Fruit fly (Drosophila melanogaster) whole organism, embryonic: Measurements from ENCODE around the gene CG14971.

Experiments used
- Asciz ChIP-seq: fragments of 200-800 bp; sonication (Bioruptor generic); optimal IDR thresholded peaks from 2 replicates; lab custom pipeline; 2017; ENCODE audit warnings: missing biosample characterization, mild to moderate bottlenecking, missing genetic modification characterization, missing genetic modification reagents
- B-H2 ChIP-seq: fragments of 200-800 bp; sonication (Bioruptor generic); optimal IDR thresholded peaks from 2 replicates; lab custom pipeline; 2018; ENCODE audit warnings: missing biosample characterization, mild to moderate bottlenecking, missing genetic modification characterization
- CG1024 ChIP-seq: fragments of 200-800 bp; sonication (Bioruptor generic); IDR thresholded peaks from 2 replicates; pipeline ENCODE4 v1.3.6; 2022; ENCODE audit warnings: missing biosample characterization, missing genetic modification characterization
- CG10274 ChIP-seq: fragments of 200-800 bp; sonication (Bioruptor generic); optimal IDR thresholded peaks from 3 replicates; lab custom pipeline; 2017; ENCODE audit warnings: missing biosample characterization, mild to moderate bottlenecking, missing genetic modification characterization
- CG11695 ChIP-seq: fragments of 200-800 bp; sonication (Bioruptor generic); IDR thresholded peaks from 3 replicates; pipeline ENCODE4 v1.3.6; 2022; ENCODE audit warnings: missing biosample characterization, missing genetic modification characterization
- CG12236 ChIP-seq: fragments of 200-800 bp; sonication (Bioruptor generic); optimal IDR thresholded peaks from 2 replicates; lab custom pipeline; 2016; ENCODE audit warnings: missing biosample characterization, missing genetic modification characterization
- CG12769 ChIP-seq: fragments of 200-800 bp; sonication (Bioruptor generic); optimal IDR thresholded peaks from 2 replicates; lab custom pipeline; 2019; ENCODE audit warnings: missing biosample characterization, mild to moderate bottlenecking, missing genetic modification characterization, moderate library complexity
- CG13123 ChIP-seq: fragments of 200-800 bp; sonication (Bioruptor generic); optimal IDR thresholded peaks from 2 replicates; lab custom pipeline; 2016; ENCODE audit warnings: missing biosample characterization, missing genetic modification characterization
- CG13287 ChIP-seq: fragments of 200-800 bp; sonication (Bioruptor generic); IDR thresholded peaks from 2 replicates; pipeline ENCODE4 v1.3.6; 2022; ENCODE audit warnings: missing biosample characterization, missing genetic modification characterization; ENCODE audit not compliant: partially characterized antibody
- CG16813 ChIP-seq: fragments of 200-800 bp; sonication (Bioruptor generic); IDR thresholded peaks from 3 replicates; pipeline ENCODE4 v1.3.6; 2022; ENCODE audit warnings: missing biosample characterization, missing genetic modification characterization; ENCODE audit not compliant: partially characterized antibody
- CG17186 ChIP-seq: fragments of 200-800 bp; sonication (Bioruptor generic); optimal IDR thresholded peaks from 3 replicates; lab custom pipeline; 2017; ENCODE audit warnings: missing biosample characterization, missing genetic modification reagents, missing genetic modification characterization
- CG1832 ChIP-seq: fragments of 200-800 bp; sonication (Bioruptor generic); optimal IDR thresholded peaks from 2 replicates; lab custom pipeline; 2017; ENCODE audit warnings: missing biosample characterization, mild to moderate bottlenecking, missing genetic modification characterization, inconsistent platforms
- CG18476 ChIP-seq: fragments of 200-800 bp; sonication (Bioruptor generic); optimal IDR thresholded peaks from 2 replicates; lab custom pipeline; 2016; ENCODE audit warnings: missing biosample characterization, mild to moderate bottlenecking, missing genetic modification characterization
- CG32767 ChIP-seq: fragments of 200-800 bp; sonication (Bioruptor generic); IDR thresholded peaks from 2 replicates; pipeline ENCODE4 v1.3.6; 2022; ENCODE audit warnings: missing biosample characterization, missing genetic modification characterization
- CG3838 ChIP-seq: fragments of 200-800 bp; sonication (Bioruptor generic); optimal IDR thresholded peaks from 3 replicates; lab custom pipeline; 2016; ENCODE audit warnings: missing biosample characterization, missing genetic modification characterization
- CG4730 ChIP-seq: fragments of 200-800 bp; sonication (Bioruptor generic); IDR thresholded peaks from 2 replicates; pipeline ENCODE4 v1.3.6; 2022; ENCODE audit warnings: missing biosample characterization, missing genetic modification characterization
- CG7556 ChIP-seq: fragments of 200-800 bp; sonication (Bioruptor generic); optimal IDR thresholded peaks from 2 replicates; lab custom pipeline; 2017; ENCODE audit warnings: missing biosample characterization, mild to moderate bottlenecking, missing genetic modification characterization
- Camta ChIP-seq: fragments of 200-800 bp; sonication (Bioruptor generic); optimal IDR thresholded peaks from 2 replicates; lab custom pipeline; 2016; ENCODE audit warnings: missing biosample characterization, missing genetic modification characterization
- Doc2 ChIP-seq: fragments of 200-800 bp; sonication (Bioruptor generic); IDR thresholded peaks from 2 replicates; pipeline ENCODE4 v1.3.6; 2022; ENCODE audit warnings: missing biosample characterization, missing genetic modification characterization
- Drgx ChIP-seq: fragments of 200-800 bp; sonication (Bioruptor generic); IDR thresholded peaks from 2 replicates; pipeline ENCODE4 v1.3.6; 2022; ENCODE audit warnings: missing biosample characterization, missing genetic modification characterization
- H2.0 ChIP-seq: fragments of 200-800 bp; sonication (Bioruptor generic); IDR thresholded peaks from 2 replicates; pipeline ENCODE4 v1.3.6; 2022; ENCODE audit warnings: missing biosample characterization, missing genetic modification characterization
- HLH4C ChIP-seq: fragments of 200-800 bp; sonication (Bioruptor generic); IDR thresholded peaks from 3 replicates; pipeline ENCODE4 v1.3.6; 2022; ENCODE audit warnings: missing biosample characterization, missing genetic modification characterization; ENCODE audit not compliant: partially characterized antibody
- HmgD ChIP-seq: fragments of 200-800 bp; sonication (Bioruptor generic); optimal IDR thresholded peaks from 3 replicates; lab custom pipeline; 2016; ENCODE audit warnings: missing biosample characterization, missing genetic modification characterization
- MBD-R2 ChIP-seq: fragments of 200-800 bp; sonication (Bioruptor generic); IDR thresholded peaks from 2 replicates; pipeline ENCODE4 v1.3.6; 2022; ENCODE audit warnings: missing biosample characterization, missing genetic modification characterization
- Mes4 ChIP-seq: fragments of 200-800 bp; sonication (Bioruptor generic); optimal IDR thresholded peaks from 2 replicates; lab custom pipeline; 2016; ENCODE audit warnings: missing biosample characterization, missing genetic modification characterization
- Nf-YB ChIP-seq: fragments of 200-800 bp; sonication (Bioruptor generic); optimal IDR thresholded peaks from 3 replicates; lab custom pipeline; 2019; ENCODE audit warnings: missing biosample characterization, mild to moderate bottlenecking, missing genetic modification characterization, moderate library complexity
- Six4 ChIP-seq: fragments of 200-800 bp; sonication (Bioruptor generic); optimal IDR thresholded peaks from 2 replicates; lab custom pipeline; 2016; ENCODE audit warnings: missing biosample characterization, missing genetic modification characterization
- Tbp ChIP-seq: fragments of >200 bp; optimal IDR thresholded peaks from 2 replicates; lab custom pipeline; 2018; ENCODE audit warnings: missing biosample characterization, missing genetic modification characterization
- amos ChIP-seq: fragments of 200-800 bp; sonication (Bioruptor generic); IDR thresholded peaks from 2 replicates; pipeline ENCODE4 v1.3.6; 2022; ENCODE audit warnings: missing biosample characterization, missing genetic modification characterization; ENCODE audit not compliant: partially characterized antibody
- ap ChIP-seq: fragments of 200-800 bp; sonication (Bioruptor generic); IDR thresholded peaks from 2 replicates; pipeline ENCODE4 v1.3.6; 2022; ENCODE audit warnings: missing biosample characterization, missing genetic modification characterization
- ase ChIP-seq: fragments of 200-800 bp; sonication (Bioruptor generic); IDR thresholded peaks from 3 replicates; pipeline ENCODE4 v1.3.6; 2022; ENCODE audit warnings: missing biosample characterization, missing genetic modification characterization
- corto ChIP-seq: fragments of 200-800 bp; sonication (Bioruptor generic); optimal IDR thresholded peaks from 2 replicates; lab custom pipeline; 2016; ENCODE audit warnings: missing biosample characterization, mild to moderate bottlenecking, missing genetic modification characterization, moderate library complexity
- cwo ChIP-seq: fragments of 200-800 bp; sonication (Bioruptor generic); optimal IDR thresholded peaks from 3 replicates; lab custom pipeline; 2017; ENCODE audit warnings: missing biosample characterization, missing genetic modification characterization, mild to moderate bottlenecking, moderate library complexity, missing genetic modification reagents
- da ChIP-seq: fragments of 200-800 bp; sonication (Bioruptor generic); optimal IDR thresholded peaks from 2 replicates; lab custom pipeline; 2016; ENCODE audit warnings: missing biosample characterization, missing genetic modification characterization
- dysf ChIP-seq: fragments of 200-800 bp; sonication (Bioruptor generic); IDR thresholded peaks from 3 replicates; pipeline ENCODE4 v1.3.6; 2022; ENCODE audit warnings: missing biosample characterization, missing genetic modification characterization
- exex ChIP-seq: fragments of 200-800 bp; sonication (Bioruptor generic); optimal IDR thresholded peaks from 4 replicates; lab custom pipeline; 2018; ENCODE audit warnings: missing biosample characterization, mild to moderate bottlenecking, missing genetic modification characterization, moderate library complexity
- gem ChIP-seq: fragments of 200-800 bp; sonication (Bioruptor generic); optimal IDR thresholded peaks from 2 replicates; lab custom pipeline; 2019; ENCODE audit warnings: missing biosample characterization, mild to moderate bottlenecking, missing genetic modification characterization, moderate library complexity
- gfzf ChIP-seq: fragments of 200-800 bp; sonication (Bioruptor generic); optimal IDR thresholded peaks from 2 replicates; lab custom pipeline; 2016; ENCODE audit warnings: missing biosample characterization, mild to moderate bottlenecking, missing genetic modification characterization, moderate library complexity
- lab ChIP-seq: fragments of 200-800 bp; sonication (Bioruptor generic); optimal IDR thresholded peaks from 3 replicates; lab custom pipeline; 2017; ENCODE audit warnings: missing biosample characterization, missing genetic modification characterization, mild to moderate bottlenecking, moderate library complexity, missing genetic modification reagents
- nau ChIP-seq: fragments of 200-800 bp; sonication (Bioruptor generic); optimal IDR thresholded peaks from 3 replicates; lab custom pipeline; 2017; ENCODE audit warnings: missing biosample characterization, mild to moderate bottlenecking, missing genetic modification characterization, missing genetic modification reagents
- nerfin-1 ChIP-seq: fragments of 200-800 bp; sonication (Bioruptor generic); optimal IDR thresholded peaks from 3 replicates; lab custom pipeline; 2019; ENCODE audit warnings: missing biosample characterization, mild to moderate bottlenecking, missing genetic modification characterization, moderate library complexity
- onecut ChIP-seq: fragments of 200-800 bp; sonication (Bioruptor generic); IDR thresholded peaks from 2 replicates; pipeline ENCODE4 v1.3.6; 2022; ENCODE audit warnings: missing biosample characterization, missing genetic modification characterization
- row ChIP-seq: fragments of 200-800 bp; sonication (Bioruptor generic); IDR thresholded peaks from 3 replicates; pipeline ENCODE4 v1.3.6; 2022; ENCODE audit warnings: missing biosample characterization, missing genetic modification characterization
- sima ChIP-seq: fragments of 200-800 bp; sonication (Bioruptor generic); optimal IDR thresholded peaks from 2 replicates; lab custom pipeline; 2016; ENCODE audit warnings: missing biosample characterization, missing genetic modification characterization
- so ChIP-seq: fragments of 200-800 bp; sonication (Bioruptor generic); IDR thresholded peaks from 3 replicates; pipeline ENCODE4 v1.3.6; 2022; ENCODE audit warnings: missing biosample characterization, missing genetic modification characterization
- stc ChIP-seq: fragments of 200-800 bp; sonication (Bioruptor generic); IDR thresholded peaks from 2 replicates; pipeline ENCODE4 v1.3.6; 2022; ENCODE audit warnings: missing biosample characterization, missing genetic modification characterization
- sug ChIP-seq: fragments of 200-800 bp; optimal IDR thresholded peaks from 2 replicates; lab custom pipeline; 2019; ENCODE audit warnings: missing biosample characterization, mild to moderate bottlenecking, missing genetic modification characterization, moderate library complexity
- tna ChIP-seq: fragments of 200-800 bp; sonication (Bioruptor generic); IDR thresholded peaks from 2 replicates; pipeline ENCODE4 v1.3.6; 2022; ENCODE audit warnings: missing biosample characterization, missing genetic modification characterization; ENCODE audit not compliant: partially characterized antibody
- tx ChIP-seq: fragments of 200-800 bp; sonication (Bioruptor generic); optimal IDR thresholded peaks from 2 replicates; lab custom pipeline; 2016; ENCODE audit warnings: missing biosample characterization, missing genetic modification characterization

The CG14971 gene

DNA sequence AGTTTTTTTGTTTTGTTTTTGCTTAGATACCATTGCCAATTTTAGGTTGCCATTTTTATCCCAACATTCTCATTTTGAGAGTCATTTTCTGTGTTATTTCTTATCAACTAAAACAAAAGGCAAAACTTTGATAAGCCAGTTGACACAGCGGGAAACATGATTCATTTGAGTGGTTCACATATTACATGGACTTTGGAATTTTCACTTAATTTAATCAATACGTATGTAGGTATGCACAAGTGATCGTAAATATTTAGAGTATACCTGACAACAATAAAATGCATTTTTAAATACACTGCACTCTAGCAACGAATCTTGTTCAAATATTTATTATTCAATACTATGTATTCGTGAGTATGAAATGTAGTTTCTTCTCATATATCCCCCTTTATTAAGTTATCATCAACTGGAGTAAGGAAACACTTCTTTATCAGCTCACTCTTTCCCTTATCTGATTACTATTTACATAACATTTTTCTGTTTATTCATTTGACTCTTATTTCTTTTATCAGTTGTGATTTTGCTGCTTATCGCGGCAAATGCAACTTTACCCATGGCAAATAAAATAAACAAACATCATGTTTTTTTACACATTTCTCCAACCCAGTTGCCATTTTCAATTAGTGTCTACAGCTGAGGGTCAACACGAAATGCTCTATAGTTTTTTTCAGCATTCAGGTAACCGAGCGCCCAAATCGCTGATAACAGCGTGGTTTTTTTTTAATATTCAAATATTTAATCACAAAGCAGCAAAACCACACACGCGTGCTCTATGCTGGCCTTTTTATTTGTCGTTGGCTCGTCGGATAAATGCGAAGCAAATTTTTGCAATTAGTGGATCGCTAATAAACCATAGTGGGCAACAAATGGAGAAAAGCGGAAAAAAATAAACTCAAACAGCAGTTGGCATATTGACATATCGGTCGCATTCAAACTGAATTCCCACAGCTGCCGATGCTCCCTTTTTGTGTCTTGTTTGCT is 47.7 kb upstream of the CG14971 start (continued):
- no peak for TF ChIP-seq cwo
- TF ChIP-seq onecut (GFP tag; lab: Robert Waterston, UW), result no peak; the same call in 1 of the 2 replicates
- peak; percentile 25 for TF ChIP-seq CG12236
- TF ChIP-seq Tbp, result no peak
- TF ChIP-seq CG1024 (GFP tag; lab: Robert Waterston, UW), result no peak
- no peak for TF ChIP-seq CG13287
- no peak for TF ChIP-seq B-H2 (GFP tag; lab: Kevin White, UChicago)
- no peak for TF ChIP-seq CG1832 (GFP tag; lab: Kevin White, UChicago)
- peak; percentile 47 for TF ChIP-seq Asciz (GFP tag; lab: Kevin White, UChicago)
- TF ChIP-seq nerfin-1 (tag; lab: Kevin White, UChicago), result peak; percentile 26
- no peak for TF ChIP-seq CG16813 (GFP tag; lab: Robert Waterston, UW)
- no peak for TF ChIP-seq Mes4 (GFP tag; lab: Kevin White, UChicago)
- TF ChIP-seq HLH4C, result no peak
- no peak for TF ChIP-seq CG10274 (GFP tag; lab: Kevin White, UChicago)
- TF ChIP-seq exex (tag; lab: Kevin White, UChicago), result no peak
- no peak for TF ChIP-seq CG17186
- no peak for TF ChIP-seq CG32767 (GFP tag; lab: Robert Waterston, UW)
- TF ChIP-seq da (GFP tag; lab: Kevin White, UChicago), result no peak
- TF ChIP-seq CG12769 (tag; lab: Kevin White, UChicago), result no peak
- TF ChIP-seq tna (GFP tag; lab: Robert Waterston, UW), result no peak
- TF ChIP-seq amos (GFP tag; lab: Robert Waterston, UW), result no peak
- TF ChIP-seq CG4730 (GFP tag; lab: Robert Waterston, UW), result no peak
- TF ChIP-seq Nf-YB (GFP tag; lab: Kevin White, UChicago), result peak; percentile 17
- no peak for TF ChIP-seq corto (GFP tag; lab: Kevin White, UChicago)
- TF ChIP-seq dysf (GFP tag; lab: Robert Waterston, UW), result no peak
- TF ChIP-seq HmgD (GFP tag; lab: Kevin White, UChicago), result no peak
- TF ChIP-seq gem, result peak; percentile 28
- TF ChIP-seq lab (GFP tag; lab: Kevin White, UChicago), result peak; percentile 61
- no peak for TF ChIP-seq Six4
- TF ChIP-seq Camta, result no peak
- TF ChIP-seq ap, result no peak
- TF ChIP-seq CG18476 (GFP tag; lab: Kevin White, UChicago), result no peak
- no peak for TF ChIP-seq row (GFP tag; lab: Robert Waterston, UW)
- TF ChIP-seq Doc2 (GFP tag; lab: Robert Waterston, UW), result no peak
- TF ChIP-seq H2.0 (GFP tag; lab: Robert Waterston, UW), result no peak
- no peak for TF ChIP-seq CG3838 (GFP tag; lab: Kevin White, UChicago)
- TF ChIP-seq CG11695 (GFP tag; lab: Robert Waterston, UW), result no peak
- TF ChIP-seq so (GFP tag; lab: Robert Waterston, UW), result no peak
- no peak for TF ChIP-seq MBD-R2 (GFP tag; lab: Robert Waterston, UW)
- no peak for TF ChIP-seq ase (GFP tag; lab: Robert Waterston, UW)
- no peak for TF ChIP-seq tx (GFP tag; lab: Kevin White, UChicago)
- no peak for TF ChIP-seq sug (tag; lab: Kevin White, UChicago)
- no peak for TF ChIP-seq CG13123
- no peak for TF ChIP-seq sima (GFP tag; lab: Kevin White, UChicago)
- TF ChIP-seq nau, result no peak
- TF ChIP-seq Drgx (GFP tag; lab: Robert Waterston, UW), result no peak
- no peak; the same call in 1 of the 2 replicates for TF ChIP-seq stc (GFP tag; lab: Robert Waterston, UW)
- no peak for TF ChIP-seq gfzf (GFP tag; lab: Kevin White, UChicago)
- no peak for TF ChIP-seq CG7556 (GFP tag; lab: Kevin White, UChicago)
